Worm (Caenorhabditis elegans): ENCODE data around the gene W07G4.8.
A peak's percentile ranks its signal among the peaks of the same experiment; 100 is the strongest.

Gene W07G4.8

ce11 chrV:13004374-13004773 is 45.0 kb downstream of the W07G4.8 start:
- no peak for TF ChIP-seq ceh-9 (tag; optimal IDR thresholded peaks at IDR 0.05)
- TF ChIP-seq pros-1 (tag; optimal IDR thresholded peaks at IDR 0.05): no peak
- TF ChIP-seq eyg-1 (tag; optimal IDR thresholded peaks at IDR 0.05): no peak
- TF ChIP-seq tbx-2 (tag; optimal IDR thresholded peaks at IDR 0.05): no peak

ce11 chrV:13003378-13003777 is 46.0 kb downstream of the W07G4.8 start:
- TF ChIP-seq tbx-7 (tag; optimal IDR thresholded peaks at IDR 0.05) (peak; percentile 1), fax-1 (tag; optimal IDR thresholded peaks at IDR 0.05) (peak; percentile 86), T23F11.4 (GFP tag; optimal IDR thresholded peaks at IDR 0.05) (peak; percentile 84), tbx-2 (tag; optimal IDR thresholded peaks at IDR 0.05) (peak; percentile 83), hlh-15 (tag; optimal IDR thresholded peaks at IDR 0.05) (peak; percentile 27), ceh-48 (tag; optimal IDR thresholded peaks at IDR 0.05) (peak; percentile 71), ama-1 (optimal IDR thresholded peaks at IDR 0.05) (no peak), lim-6 (tag; optimal IDR thresholded peaks at IDR 0.05) (peak; percentile 49), odd-2 (tag; optimal IDR thresholded peaks at IDR 0.05) (peak; percentile 11), sox-2 (GFP tag; IDR thresholded peaks at IDR 0.05) (peak; percentile 71), pax-1 (tag; optimal IDR thresholded peaks at IDR 0.05) (no peak), ceh-30 (tag; optimal IDR thresholded peaks at IDR 0.05) (no peak), elt-2 (tag; optimal IDR thresholded peaks at IDR 0.05) (peak; percentile 84), pros-1 (tag; optimal IDR thresholded peaks at IDR 0.05) (peak; percentile 52), Y22D7AL.16 (tag; optimal IDR thresholded peaks at IDR 0.05) (peak; percentile 91), che-1 (tag; optimal IDR thresholded peaks at IDR 0.05) (peak; percentile 87), rnt-1 (tag; optimal IDR thresholded peaks at IDR 0.05) (peak; percentile 76), ceh-31 (tag; optimal IDR thresholded peaks at IDR 0.05) (peak; percentile 67), hlh-13 (GFP tag; optimal IDR thresholded peaks at IDR 0.05) (peak; percentile 78), hlh-6 (tag; optimal IDR thresholded peaks at IDR 0.05) (peak; percentile 82), madf-2 (tag; optimal IDR thresholded peaks at IDR 0.05) (peak; percentile 78), pqm-1 (tag; optimal IDR thresholded peaks at IDR 0.05) (peak; percentile 62), hlh-8 (tag; optimal IDR thresholded peaks at IDR 0.05) (peak; percentile 75), ceh-14 (tag; optimal IDR thresholded peaks at IDR 0.05) (peak; percentile 82), mec-3 (tag; optimal IDR thresholded peaks at IDR 0.05; ENCODE audit: borderline replicate concordance) (no peak), nhr-232 (tag; optimal IDR thresholded peaks at IDR 0.05) (peak; percentile 84), zip-5 (tag; optimal IDR thresholded peaks at IDR 0.05) (peak; percentile 45), ahr-1 (tag; optimal IDR thresholded peaks at IDR 0.05) (peak; percentile 55), ceh-22 (tag; optimal IDR thresholded peaks at IDR 0.05) (no peak), unc-3 (GFP tag; conservative IDR thresholded peaks at IDR 0.05) (peak; percentile 81), unc-3 (tag; optimal IDR thresholded peaks at IDR 0.05) (peak; percentile 69), ttx-3 (tag; optimal IDR thresholded peaks at IDR 0.05) (peak; percentile 74), unc-86 (tag; optimal IDR thresholded peaks at IDR 0.05) (peak; percentile 85), npax-4 (tag; optimal IDR thresholded peaks at IDR 0.05) (peak; percentile 59), nhr-11 (tag; optimal IDR thresholded peaks at IDR 0.05) (no peak), pat-9 (tag; optimal IDR thresholded peaks at IDR 0.05) (peak; percentile 89), unc-42 (tag; optimal IDR thresholded peaks at IDR 0.05) (peak; percentile 57), fkh-6 (tag; optimal IDR thresholded peaks at IDR 0.05) (peak; percentile 87), ceh-34 (tag; optimal IDR thresholded peaks at IDR 0.05) (peak; percentile 86), dve-1 (tag; optimal IDR thresholded peaks at IDR 0.05) (peak; percentile 76), unc-55 (GFP tag; optimal IDR thresholded peaks at IDR 0.05) (no peak), ztf-16 (tag; optimal IDR thresholded peaks at IDR 0.05) (peak; percentile 90), ceh-24 (tag; optimal IDR thresholded peaks at IDR 0.05) (peak; percentile 55), pha-2 (tag; optimal IDR thresholded peaks at IDR 0.05) (peak; percentile 67), sdc-2 (tag; optimal IDR thresholded peaks at IDR 0.05) (peak; percentile 76), syd-9 (tag; optimal IDR thresholded peaks at IDR 0.05) (peak; percentile 86), C38D4.7 (GFP tag; optimal IDR thresholded peaks at IDR 0.05) (peak; percentile 85), ets-4 (tag; optimal IDR thresholded peaks at IDR 0.05) (peak; percentile 44), ceh-19 (GFP tag; optimal IDR thresholded peaks at IDR 0.05) (peak; percentile 83), sox-4 (tag; optimal IDR thresholded peaks at IDR 0.05) (peak; percentile 89)

All from whole organism, late embryonic.